Fruit fly (Drosophila melanogaster): ENCODE data around the gene CG14154.

Gene CG14154

DNA sequence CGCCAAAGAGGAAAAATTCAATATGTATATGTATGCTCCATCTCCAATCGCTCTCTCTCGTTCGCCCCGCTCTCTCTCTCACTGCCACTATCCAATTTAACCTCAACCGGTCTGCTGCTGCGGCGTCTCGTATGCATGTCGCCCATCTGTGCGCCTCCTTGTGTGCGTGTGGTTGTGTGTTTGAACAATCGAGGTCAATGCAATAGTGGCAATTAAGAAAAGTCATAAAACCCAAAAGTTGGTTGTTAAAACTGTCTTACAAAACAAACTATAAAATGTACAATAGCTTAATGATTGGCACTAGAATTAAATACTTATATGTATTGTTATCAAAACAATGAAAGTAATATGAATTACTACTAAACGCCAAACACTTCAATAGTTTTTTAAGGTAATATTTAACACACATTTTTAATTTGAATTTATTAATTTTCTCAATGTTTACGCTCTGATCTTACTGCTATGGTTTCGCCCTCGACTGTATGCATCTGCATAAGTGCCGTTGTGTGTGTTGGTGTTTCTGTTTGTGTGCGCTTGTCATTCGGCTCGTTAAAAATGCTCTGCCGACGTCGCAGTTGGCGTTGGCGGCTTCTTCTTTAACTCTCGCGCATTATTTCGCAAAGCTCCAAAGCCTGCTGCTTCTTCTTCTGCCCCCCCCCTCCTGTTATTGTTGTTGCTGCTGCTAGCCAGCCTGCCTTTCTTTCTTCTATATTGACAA, 23.9 kb downstream of the CG14154 start:
- peak; percentile 91 for TF ChIP-seq Ets98B (GFP tag; IDR thresholded peaks at IDR 0.05)
- peak; percentile 97 for TF ChIP-seq gl (tag; optimal IDR thresholded peaks at IDR 0.05)
- peak; percentile 98 for TF ChIP-seq CG34367 (tag; optimal IDR thresholded peaks at IDR 0.05)
- peak; percentile 94 for TF ChIP-seq CG4496 (GFP tag; IDR thresholded peaks at IDR 0.05)
- peak; percentile 79 for TF ChIP-seq fd96Ca (GFP tag; IDR thresholded peaks at IDR 0.05)
- peak; percentile 83; the same call in 1 of the 2 replicates for TF ChIP-seq CG10348 (GFP tag; IDR thresholded peaks at IDR 0.05)
- TF ChIP-seq CG9948 (tag; optimal IDR thresholded peaks at IDR 0.05), result peak; percentile 99
- peak; percentile 98 for TF ChIP-seq D1 (tag; optimal IDR thresholded peaks at IDR 0.05)
- TF ChIP-seq CG14655 (GFP tag; optimal IDR thresholded peaks at IDR 0.05), result peak; percentile 99
- TF ChIP-seq CG17806 (tag; optimal IDR thresholded peaks at IDR 0.05), result peak; percentile 99
- peak; percentile 99 for TF ChIP-seq CG8301 (tag; optimal IDR thresholded peaks at IDR 0.05)
- TF ChIP-seq Pif1B (GFP tag; optimal IDR thresholded peaks at IDR 0.05), result peak; percentile 97
- peak; percentile 68 for TF ChIP-seq EcR (GFP tag; optimal IDR thresholded peaks at IDR 0.05)
- TF ChIP-seq CG13204 (GFP tag; optimal IDR thresholded peaks at IDR 0.05), result peak; percentile 96
- peak; percentile 99 for TF ChIP-seq CG8159 (tag; optimal IDR thresholded peaks at IDR 0.05)
- peak; percentile 94 for TF ChIP-seq CG12605 (GFP tag; IDR thresholded peaks at IDR 0.05)
- TF ChIP-seq Pif1A (GFP tag; optimal IDR thresholded peaks at IDR 0.05), result peak; percentile 97
- TF ChIP-seq rn (GFP tag; IDR thresholded peaks at IDR 0.05), result peak; percentile 93
- TF ChIP-seq CG15710 (tag; optimal IDR thresholded peaks at IDR 0.05), result peak; percentile 99
- peak; percentile 94 for TF ChIP-seq CG32121 (GFP tag; IDR thresholded peaks at IDR 0.05)
- peak; percentile 98 for TF ChIP-seq Snoo (tag; optimal IDR thresholded peaks at IDR 0.05)

- TF ChIP-seq fd96Ca (GFP tag; IDR thresholded peaks at IDR 0.05), result peak; percentile 41; the same call in 2 of the 3 replicates
- peak; percentile 61 for TF ChIP-seq CG13204 (GFP tag; optimal IDR thresholded peaks at IDR 0.05)
- TF ChIP-seq CG8301 (tag; optimal IDR thresholded peaks at IDR 0.05), result no peak
- no peak for TF ChIP-seq CG8159 (tag; optimal IDR thresholded peaks at IDR 0.05)
- TF ChIP-seq EcR (GFP tag; optimal IDR thresholded peaks at IDR 0.05), result peak; percentile 2
- TF ChIP-seq CG32121 (GFP tag; IDR thresholded peaks at IDR 0.05), result 0 out of 2 replicates have a peak, but pooled peaks have one; percentile 50
- TF ChIP-seq CG10348 (GFP tag; IDR thresholded peaks at IDR 0.05), result 0 out of 2 replicates have a peak, but pooled peaks have one; percentile 7
Observed at dm6 chr3L:10666511-10667003, 24.9 kb downstream of the CG14154 start.

DNA sequence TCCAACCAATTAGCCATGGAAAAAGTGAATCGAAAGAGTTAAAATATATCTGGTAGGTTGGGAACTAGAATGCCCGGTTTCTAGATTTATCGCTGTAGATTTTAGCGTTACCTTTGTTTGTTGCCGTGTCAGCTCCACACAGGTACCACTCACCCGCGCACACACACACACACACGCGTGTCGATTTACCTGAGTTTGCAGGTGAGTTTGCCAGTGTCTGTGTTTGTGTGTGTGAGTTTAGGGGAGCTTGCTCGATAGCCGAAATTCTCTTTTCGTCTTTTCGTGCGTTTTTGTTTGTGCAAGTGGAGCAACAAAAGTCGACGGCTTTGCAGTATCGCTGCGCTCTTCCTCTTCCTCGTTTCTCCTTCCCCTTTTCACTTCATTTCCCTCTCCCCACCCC, 25.7 kb downstream of the CG14154 start:
- no peak for TF ChIP-seq CG4496 (GFP tag; IDR thresholded peaks at IDR 0.05)
- no peak for TF ChIP-seq Snoo (tag; optimal IDR thresholded peaks at IDR 0.05)
- no peak for TF ChIP-seq CG9948 (tag; optimal IDR thresholded peaks at IDR 0.05)
- TF ChIP-seq CG15710 (tag; optimal IDR thresholded peaks at IDR 0.05), result no peak
- no peak for TF ChIP-seq CG8301 (tag; optimal IDR thresholded peaks at IDR 0.05)
- TF ChIP-seq D1 (tag; optimal IDR thresholded peaks at IDR 0.05), result no peak
- TF ChIP-seq gl (tag; optimal IDR thresholded peaks at IDR 0.05), result no peak
- no peak for TF ChIP-seq EcR (GFP tag; optimal IDR thresholded peaks at IDR 0.05)

DNA sequence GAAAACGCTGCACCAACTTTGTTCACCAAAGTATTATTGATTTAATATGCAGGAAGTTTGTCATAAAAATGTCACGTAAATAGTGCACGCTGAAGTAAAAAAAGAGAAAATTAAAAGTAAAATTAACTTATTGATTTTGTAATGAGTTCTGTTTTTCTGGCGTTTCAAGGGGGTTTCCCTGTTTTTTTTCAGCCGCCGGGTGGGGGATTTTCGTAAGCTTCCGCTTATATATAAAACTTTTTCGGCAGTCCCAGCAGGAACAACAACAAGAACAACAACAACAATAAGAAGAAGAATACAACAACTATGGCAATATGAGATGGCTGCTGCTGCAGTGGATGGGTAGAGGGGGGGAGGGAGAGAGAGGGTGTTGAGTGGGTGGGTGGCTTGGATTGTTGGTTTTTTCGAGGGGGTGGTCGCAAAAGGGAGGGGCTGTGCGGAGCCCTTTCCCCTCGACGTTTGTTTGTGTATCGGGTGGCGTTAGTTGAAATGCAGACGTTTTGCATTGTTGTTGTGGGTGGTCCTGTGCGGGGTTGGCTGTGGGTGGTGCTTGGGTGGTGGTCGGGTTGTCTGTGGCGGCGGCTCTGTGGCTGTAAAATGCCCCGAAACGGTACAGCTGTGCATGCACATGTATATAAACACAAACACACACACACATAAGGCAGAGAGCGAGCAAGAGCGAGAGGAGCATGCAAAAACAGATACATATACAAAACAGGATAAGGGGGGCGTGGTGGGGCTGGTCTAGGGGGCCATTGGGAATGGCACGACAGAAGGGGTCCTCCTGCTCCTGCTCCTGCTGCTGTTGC, 28.1 kb downstream of the CG14154 start:
- TF ChIP-seq CG15710 (tag; optimal IDR thresholded peaks at IDR 0.05) (no peak), CG17806 (tag; optimal IDR thresholded peaks at IDR 0.05) (no peak), CG4496 (GFP tag; IDR thresholded peaks at IDR 0.05) (no peak), CG12605 (GFP tag; IDR thresholded peaks at IDR 0.05) (no peak), Ets98B (GFP tag; IDR thresholded peaks at IDR 0.05) (no peak), Pif1A (GFP tag; optimal IDR thresholded peaks at IDR 0.05) (no peak), EcR (GFP tag; optimal IDR thresholded peaks at IDR 0.05) (no peak), Pif1B (GFP tag; optimal IDR thresholded peaks at IDR 0.05) (no peak), CG8159 (tag; optimal IDR thresholded peaks at IDR 0.05) (no peak), rn (GFP tag; IDR thresholded peaks at IDR 0.05) (no peak), D1 (tag; optimal IDR thresholded peaks at IDR 0.05) (no peak), CG13204 (GFP tag; optimal IDR thresholded peaks at IDR 0.05) (no peak), Snoo (tag; optimal IDR thresholded peaks at IDR 0.05) (no peak), CG34367 (tag; optimal IDR thresholded peaks at IDR 0.05) (no peak), CG14655 (GFP tag; optimal IDR thresholded peaks at IDR 0.05) (no peak), gl (tag; optimal IDR thresholded peaks at IDR 0.05) (no peak)

- TF ChIP-seq fd96Ca (GFP tag; IDR thresholded peaks at IDR 0.05) (no peak), CG9948 (tag; optimal IDR thresholded peaks at IDR 0.05) (no peak), CG32121 (GFP tag; IDR thresholded peaks at IDR 0.05) (no peak), CG4496 (GFP tag; IDR thresholded peaks at IDR 0.05) (no peak), CG14655 (GFP tag; optimal IDR thresholded peaks at IDR 0.05) (no peak), CG13204 (GFP tag; optimal IDR thresholded peaks at IDR 0.05) (no peak), Pif1B (GFP tag; optimal IDR thresholded peaks at IDR 0.05) (no peak)
Observed at dm6 chr3L:10672540-10672939, 30.9 kb downstream of the CG14154 start.

DNA sequence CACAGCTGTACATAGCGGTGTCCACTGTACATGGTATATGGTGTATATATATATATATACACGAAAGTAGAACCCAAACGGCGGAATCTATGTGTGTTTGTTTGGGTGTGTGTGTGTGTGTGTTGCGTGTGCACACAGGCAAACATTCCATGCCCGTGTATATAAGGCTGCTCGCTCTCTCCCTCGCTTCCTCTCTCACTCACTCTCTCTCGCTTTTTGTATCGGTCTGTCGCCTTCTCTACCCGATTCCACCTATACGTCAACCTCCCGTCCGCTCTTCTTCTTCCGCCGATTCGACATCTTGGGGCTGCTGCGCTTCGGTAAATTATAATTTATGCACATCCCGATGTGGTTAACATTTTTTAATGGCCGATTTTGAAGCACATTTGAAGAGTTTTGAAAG, 32.5 kb downstream of the CG14154 start:
- TF ChIP-seq Pif1B (GFP tag; optimal IDR thresholded peaks at IDR 0.05) (no peak), EcR (GFP tag; optimal IDR thresholded peaks at IDR 0.05) (peak; percentile 12), CG14655 (GFP tag; optimal IDR thresholded peaks at IDR 0.05) (no peak), CG12605 (GFP tag; IDR thresholded peaks at IDR 0.05) (no peak), CG13204 (GFP tag; optimal IDR thresholded peaks at IDR 0.05) (peak; percentile 9), CG32121 (GFP tag; IDR thresholded peaks at IDR 0.05) (0 out of 2 replicates have a peak, but pooled peaks have one; percentile 32), Ets98B (GFP tag; IDR thresholded peaks at IDR 0.05) (peak; percentile 21; the same call in 1 of the 2 replicates)

Measured in whole organism, pupa.